Fruit fly (Drosophila melanogaster): Measurements from ENCODE around the gene CG13639.
A peak's percentile ranks its signal among the peaks of the same experiment; 100 is the strongest.

CG13639 gene

DNA sequence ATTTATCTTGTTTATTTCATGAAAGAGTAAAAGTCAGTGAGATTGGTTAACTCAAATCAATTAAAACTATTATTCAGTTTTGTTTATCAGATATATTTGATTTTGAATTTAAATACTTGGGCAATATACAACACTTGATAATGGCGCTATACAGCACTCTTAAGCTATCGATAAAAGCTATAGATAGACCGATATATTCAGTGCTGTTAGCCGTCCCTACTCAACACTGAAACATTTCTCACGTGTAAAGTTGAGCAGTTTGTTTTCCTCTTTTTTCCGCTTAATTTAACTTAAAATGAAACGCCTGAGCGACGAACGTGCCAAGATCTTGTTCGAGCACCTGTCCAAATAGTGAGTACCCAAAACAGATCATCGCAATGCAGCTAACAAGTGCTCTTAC is 9.7 kb downstream of the CG13639 start, which contains the start of gene CG7006 (continued):
- TF ChIP-seq CG17328 (GFP tag; IDR thresholded peaks at IDR 0.05) = peak; percentile 14; the same call in 1 of the 2 replicates
- TF ChIP-seq emc (GFP tag; optimal IDR thresholded peaks at IDR 0.05) = peak; percentile 23
- peak; percentile 70 for TF ChIP-seq CG8290 (GFP tag; optimal IDR thresholded peaks at IDR 0.05)
- TF ChIP-seq CG8290 (tag; optimal IDR thresholded peaks at IDR 0.05) = no peak
- TF ChIP-seq CG1529 (GFP tag; optimal IDR thresholded peaks at IDR 0.05) = no peak
- no peak for TF ChIP-seq CG10274 (GFP tag; optimal IDR thresholded peaks at IDR 0.05)
- TF ChIP-seq CG33557 (GFP tag; optimal IDR thresholded peaks at IDR 0.05) = no peak
- no peak for TF ChIP-seq Mrtf (GFP tag; IDR thresholded peaks at IDR 0.05)
- peak; percentile 37 for TF ChIP-seq zen (tag; optimal IDR thresholded peaks at IDR 0.05)
- peak; percentile 53 for TF ChIP-seq CG10366 (GFP tag; IDR thresholded peaks at IDR 0.05)
- peak; percentile 86 for TF ChIP-seq CG1603 (tag; optimal IDR thresholded peaks at IDR 0.05)
- no peak for TF ChIP-seq CG6813 (GFP tag; optimal IDR thresholded peaks at IDR 0.05)
- TF ChIP-seq bigmax (GFP tag; optimal IDR thresholded peaks at IDR 0.05) = no peak
- no peak for TF ChIP-seq CG15696 (tag; optimal IDR thresholded peaks at IDR 0.05)
- TF ChIP-seq CG9932 (GFP tag; IDR thresholded peaks at IDR 0.05) = peak; percentile 96
- no peak for TF ChIP-seq CG3726 (GFP tag; IDR thresholded peaks at IDR 0.05)
- TF ChIP-seq CG18262 (tag; optimal IDR thresholded peaks at IDR 0.05) = no peak
- peak; percentile 41; the same call in 2 of the 3 replicates for TF ChIP-seq CG14050 (GFP tag; IDR thresholded peaks at IDR 0.05)
- TF ChIP-seq CG18011 (GFP tag; optimal IDR thresholded peaks at IDR 0.05) = no peak
- no peak for TF ChIP-seq CG17568 (GFP tag; optimal IDR thresholded peaks at IDR 0.05)
- TF ChIP-seq Poxn (GFP tag; IDR thresholded peaks at IDR 0.05) = no peak
- no peak for TF ChIP-seq bsh (GFP tag; optimal IDR thresholded peaks at IDR 0.05)
- TF ChIP-seq CG4328 (GFP tag; optimal IDR thresholded peaks at IDR 0.05) = peak; percentile 46
- no peak for TF ChIP-seq CG13894 (tag; optimal IDR thresholded peaks at IDR 0.05)
- peak; percentile 87 for TF ChIP-seq sens (GFP tag)
- no peak for TF ChIP-seq D (optimal IDR thresholded peaks at IDR 0.05)
- TF ChIP-seq D (GFP tag; optimal IDR thresholded peaks at IDR 0.05) = no peak
- TF ChIP-seq Dp (GFP tag; optimal IDR thresholded peaks at IDR 0.05) = peak; percentile 98
- TF ChIP-seq tin (GFP tag; optimal IDR thresholded peaks at IDR 0.05) = peak; percentile 71
- TF ChIP-seq Side (GFP tag; optimal IDR thresholded peaks at IDR 0.05) = peak; percentile 69
- TF ChIP-seq cad (GFP tag; optimal IDR thresholded peaks at IDR 0.05) = no peak
- peak; percentile 70 for TF ChIP-seq Chrac-16 (GFP tag; optimal IDR thresholded peaks at IDR 0.05)
- no peak for TF ChIP-seq Hr39 (optimal IDR thresholded peaks at IDR 0.05)
- no peak for TF ChIP-seq stc (GFP tag; IDR thresholded peaks at IDR 0.05)
- TF ChIP-seq CG2129 (GFP tag; IDR thresholded peaks at IDR 0.05; ENCODE audit: partially characterized antibody) = 0 out of 2 replicates have a peak, but pooled peaks have one; percentile 16
- no peak for TF ChIP-seq Eip74EF (GFP tag; optimal IDR thresholded peaks at IDR 0.05)
- TF ChIP-seq fd96Cb (tag; optimal IDR thresholded peaks at IDR 0.05) = peak; percentile 12
- no peak for TF ChIP-seq gsb-n (tag; optimal IDR thresholded peaks at IDR 0.05)
- TF ChIP-seq Hey (tag; optimal IDR thresholded peaks at IDR 0.05) = no peak
- peak; percentile 65 for TF ChIP-seq CG4854 (GFP tag; optimal IDR thresholded peaks at IDR 0.05)
- TF ChIP-seq Dfd (GFP tag; optimal IDR thresholded peaks at IDR 0.05) = no peak
- peak; percentile 55 for TF ChIP-seq trh (GFP tag; optimal IDR thresholded peaks at IDR 0.05)
- TF ChIP-seq Fer2 (tag; optimal IDR thresholded peaks at IDR 0.05) = peak; percentile 48
- TF ChIP-seq CG8359 (GFP tag; optimal IDR thresholded peaks at IDR 0.05; ENCODE audit: borderline replicate concordance) = no peak
- TF ChIP-seq gem (tag; optimal IDR thresholded peaks at IDR 0.05) = no peak
- TF ChIP-seq Dref (GFP tag; IDR thresholded peaks at IDR 0.05) = peak; percentile 91
- no peak for TF ChIP-seq CG31365 (tag; optimal IDR thresholded peaks at IDR 0.05)
- peak; percentile 59 for TF ChIP-seq nmo (GFP tag; optimal IDR thresholded peaks at IDR 0.05)
- peak; percentile 78 for TF ChIP-seq Antp (GFP tag; optimal IDR thresholded peaks at IDR 0.05)
- peak; percentile 8 for TF ChIP-seq CG18619 (GFP tag; optimal IDR thresholded peaks at IDR 0.05)
- no peak for TF ChIP-seq CG13296 (GFP tag; optimal IDR thresholded peaks at IDR 0.05)
- TF ChIP-seq HHEX (GFP tag; optimal IDR thresholded peaks at IDR 0.05) = peak; percentile 27
